Worm (Caenorhabditis elegans): ENCODE measurements around the gene F09F9.2.

The F09F9.2 gene

DNA sequence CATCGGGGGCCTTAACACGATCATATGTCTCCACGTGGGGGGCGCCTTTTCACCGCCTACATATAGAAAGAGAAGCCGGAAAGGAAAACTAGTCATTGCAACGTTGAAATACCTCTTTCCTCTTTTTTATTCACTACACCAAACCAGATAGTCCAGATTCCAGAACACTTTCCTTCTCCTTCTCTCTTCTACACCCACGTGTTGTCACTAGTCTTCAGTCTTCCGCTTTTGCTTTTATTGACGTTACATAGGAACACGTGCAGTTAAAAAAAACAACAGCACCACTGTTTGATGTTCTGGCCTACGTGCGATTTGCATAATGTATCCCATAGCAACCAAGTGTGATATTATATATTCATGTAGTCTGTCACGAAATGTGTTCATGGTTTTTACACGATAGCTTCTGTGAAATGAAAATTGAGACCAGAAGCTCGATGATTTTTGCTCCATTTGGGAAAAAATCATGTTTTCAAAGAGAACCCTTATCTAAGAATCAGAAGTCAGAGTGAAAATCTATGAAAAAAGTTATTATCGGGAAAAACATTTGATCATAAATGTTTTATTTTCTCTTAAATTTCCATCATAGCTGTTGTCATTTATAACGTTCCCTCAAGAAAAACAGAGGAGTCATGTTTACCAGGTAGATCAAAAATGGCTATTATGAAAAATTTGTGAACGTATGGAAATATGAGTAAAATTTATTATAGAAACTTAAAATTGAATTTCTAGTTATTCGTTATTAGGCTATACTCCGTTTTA lies 32.2 kb upstream of the F09F9.2 start:
- TF ChIP-seq gei-8 (GFP tag; optimal IDR thresholded peaks at IDR 0.05) (no peak), daf-8 (GFP tag; IDR thresholded peaks at IDR 0.05) (no peak), nhr-48 (tag; optimal IDR thresholded peaks at IDR 0.05) (peak; percentile 40), hlh-11 (tag; optimal IDR thresholded peaks at IDR 0.05) (peak; percentile 56), zip-11 (GFP tag; IDR thresholded peaks at IDR 0.05) (no peak), ctbp-1 (GFP tag; IDR thresholded peaks at IDR 0.05) (no peak), cey-2 (tag; optimal IDR thresholded peaks at IDR 0.05; ENCODE audit: borderline replicate concordance, insufficient read depth) (no peak), sdz-12 (GFP tag; optimal IDR thresholded peaks at IDR 0.05) (no peak), unc-62 (GFP tag; optimal IDR thresholded peaks at IDR 0.05 in 1 of 2) (peak in 1 of 2 experiments; percentile 62), unc-62 (tag; optimal IDR thresholded peaks at IDR 0.05) (no peak), tra-1 (GFP tag; IDR thresholded peaks at IDR 0.05) (peak; percentile 46; the same call in 1 of the 2 replicates), nhr-237 (tag; optimal IDR thresholded peaks at IDR 0.05) (no peak), ceh-44 (GFP tag; IDR thresholded peaks at IDR 0.05) (no peak), tag-97 (GFP tag; IDR thresholded peaks at IDR 0.05) (no peak), Y5F2A.4 (GFP tag; optimal IDR thresholded peaks at IDR 0.05) (no peak), hmg-1.1 (GFP tag; IDR thresholded peaks at IDR 0.05) (no peak), zip-2 (tag; optimal IDR thresholded peaks at IDR 0.05) (no peak), mxl-3 (GFP tag; optimal IDR thresholded peaks at IDR 0.05) (peak; percentile 80), fkh-10 (GFP tag; optimal IDR thresholded peaks at IDR 0.05) (no peak), vab-7 (GFP tag; IDR thresholded peaks at IDR 0.05) (no peak), F37D6.2 (tag; optimal IDR thresholded peaks at IDR 0.05) (no peak), mdl-1 (tag; optimal IDR thresholded peaks at IDR 0.05) (peak; percentile 67 to 82), ZK546.5 (tag; optimal IDR thresholded peaks at IDR 0.05) (no peak), duxl-1 (tag; optimal IDR thresholded peaks at IDR 0.05; ENCODE audit: poor library complexity) (no peak), lin-1 (GFP tag; IDR thresholded peaks at IDR 0.05) (no peak), madf-5 (GFP tag; IDR thresholded peaks at IDR 0.05) (no peak), F10B5.3 (tag; optimal IDR thresholded peaks at IDR 0.05) (no peak), lir-3 (tag; optimal IDR thresholded peaks at IDR 0.05) (no peak), mxl-2 (GFP tag; conservative IDR thresholded peaks at IDR 0.05) (no peak), ceh-20 (GFP tag; IDR thresholded peaks at IDR 0.05) (no peak), spr-1 (tag; optimal IDR thresholded peaks at IDR 0.05) (peak; percentile 7), daf-16 (GFP tag; optimal IDR thresholded peaks at IDR 0.05) (no peak), daf-16 (tag; optimal IDR thresholded peaks at IDR 0.05) (peak; percentile 83), mes-2 (tag; optimal IDR thresholded peaks at IDR 0.05; ENCODE audit: poor library complexity, severe bottlenecking) (no peak), dmd-8 (GFP tag; IDR thresholded peaks at IDR 0.05) (no peak), lin-15B (tag; optimal IDR thresholded peaks at IDR 0.05) (no peak), D1046.2 (GFP tag; IDR thresholded peaks at IDR 0.05) (no peak), nhr-41 (GFP tag; IDR thresholded peaks at IDR 0.05) (no peak), hif-1 (tag; optimal IDR thresholded peaks at IDR 0.05) (peak in 1 of 2 experiments; percentile 83), aha-1 (tag) (peak; percentile 98), T20F7.1 (GFP tag; optimal IDR thresholded peaks at IDR 0.05) (no peak), lin-29 (GFP tag; IDR thresholded peaks at IDR 0.05) (no peak; the same call in 1 of the 2 replicates), ceh-32 (tag; optimal IDR thresholded peaks at IDR 0.05; ENCODE audit: poor library complexity) (no peak), lsy-2 (tag; optimal IDR thresholded peaks at IDR 0.05) (peak; percentile 21 to 35), mep-1 (tag; optimal IDR thresholded peaks at IDR 0.05) (no peak), hlh-30 (tag; optimal IDR thresholded peaks at IDR 0.05; ENCODE audit: insufficient read depth) (peak; percentile 78), lim-7 (GFP tag; IDR thresholded peaks at IDR 0.05) (no peak), nhr-11 (tag; optimal IDR thresholded peaks at IDR 0.05) (peak; percentile 8), skn-1 (tag; optimal IDR thresholded peaks at IDR 0.05) (no peak), nhr-77 (tag; optimal IDR thresholded peaks at IDR 0.05) (no peak)

All from whole organism, L4 larva.